Fruit fly (Drosophila melanogaster) whole organism, wandering third instar larva: ENCODE results near the gene flip.

Experiments used
- Abd-B ChIP-seq: fragments of >200 bp; optimal IDR thresholded peaks from 2 replicates; lab custom pipeline; 2017; ENCODE audit warnings: missing biosample characterization, missing genetic modification characterization
- CG32264 ChIP-seq: fragments of 200-800 bp; sonication (Bioruptor generic); optimal IDR thresholded peaks from 2 replicates; lab custom pipeline; 2016; ENCODE audit warnings: missing biosample characterization, missing genetic modification characterization
- Dfd ChIP-seq: fragments of >200 bp; optimal IDR thresholded peaks from 2 replicates; lab custom pipeline; 2017; ENCODE audit warnings: missing biosample characterization, missing genetic modification characterization
- Dif ChIP-seq: fragments of 200-275, 200-300 bp; sonication (Bioruptor generic); optimal IDR thresholded peaks from 2 replicates; lab custom pipeline; 2018; ENCODE audit warnings: missing biosample characterization, missing genetic modification characterization; ENCODE audit not compliant: partially characterized antibody
- GATAd ChIP-seq: sonication (Bioruptor generic); optimal IDR thresholded peaks from 2 replicates; lab custom pipeline; 2016; ENCODE audit warnings: missing biosample characterization, missing genetic modification characterization
- HLH106 ChIP-seq: fragments of 200-800 bp; optimal IDR thresholded peaks from 3 replicates; lab custom pipeline; 2019; ENCODE audit warnings: missing biosample characterization, mild to moderate bottlenecking, missing genetic modification characterization, moderate library complexity
- Hnf4 ChIP-seq: fragments of 200-800 bp; sonication (Bioruptor generic); optimal IDR thresholded peaks from 2 replicates; lab custom pipeline; 2016; ENCODE audit warnings: missing biosample characterization, mild to moderate bottlenecking, missing genetic modification characterization
- Hr83 ChIP-seq: fragments of 200-300 bp; sonication (Bioruptor generic); optimal IDR thresholded peaks from 2 replicates; lab custom pipeline; 2016; ENCODE audit warnings: missing biosample characterization, mild to moderate bottlenecking, missing genetic modification characterization, moderate library complexity; ENCODE audit not compliant: poor library complexity, severe bottlenecking
- Jra ChIP-seq: sonication (Bioruptor generic); optimal IDR thresholded peaks from 2 replicates; lab custom pipeline; 2016; ENCODE audit warnings: missing biosample characterization, missing genetic modification characterization
- Mio ChIP-seq: sonication (Bioruptor generic); optimal IDR thresholded peaks from 2 replicates; lab custom pipeline; 2016; ENCODE audit warnings: missing biosample characterization, missing genetic modification characterization
- Myc ChIP-seq: fragments of >200 bp; optimal IDR thresholded peaks from 2 replicates; lab custom pipeline; 2017
- N ChIP-seq: fragments of >200 bp; optimal IDR thresholded peaks from 2 replicates; lab custom pipeline; 2018; ENCODE audit warnings: missing biosample characterization, missing external identifiers, missing genetic modification characterization
- Rel ChIP-seq, 2 experiments: fragments of 200-800 bp; sonication (Bioruptor generic) in 1 of 2; optimal IDR thresholded peaks; 2 replicates in 1 of 2; 3 replicates in 1 of 2; lab custom pipeline; 2016 to 2019; ENCODE audit warnings: mild to moderate bottlenecking in 2 of 2, missing biosample characterization in 2 of 2, missing genetic modification characterization in 2 of 2, moderate library complexity in 1 of 2
- Sp1 ChIP-seq: fragments of 200-800 bp; sonication (Bioruptor generic); optimal IDR thresholded peaks from 3 replicates; lab custom pipeline; 2019; ENCODE audit warnings: missing biosample characterization, mild to moderate bottlenecking, missing genetic modification characterization, moderate library complexity
- Vsx2 ChIP-seq: fragments of 200-300, 225-300 bp; sonication (Bioruptor generic); optimal IDR thresholded peaks from 2 replicates; lab custom pipeline; 2018; ENCODE audit warnings: missing biosample characterization, missing genetic modification characterization; ENCODE audit not compliant: partially characterized antibody
- br ChIP-seq: fragments of 200-800 bp; sonication (Bioruptor generic); optimal IDR thresholded peaks from 2 replicates; lab custom pipeline; 2016; ENCODE audit warnings: missing biosample characterization, missing genetic modification characterization
- dl ChIP-seq, 2 experiments: fragments of 175-275, 200-275 bp in 1 of 2; fragments of 200-275 bp in 1 of 2; sonication (Bioruptor generic); optimal IDR thresholded peaks; lab custom pipeline; 2018; ENCODE audit warnings: mild to moderate bottlenecking in 2 of 2, missing biosample characterization in 2 of 2, missing genetic modification characterization in 2 of 2, moderate library complexity in 2 of 2; ENCODE audit not compliant: partially characterized antibody in 2 of 2, insufficient read depth in 1 of 2
- dmrt93B ChIP-seq: fragments of 200-800 bp; sonication (Bioruptor generic); optimal IDR thresholded peaks from 2 replicates; lab custom pipeline; 2018; ENCODE audit warnings: missing biosample characterization, mild to moderate bottlenecking, missing genetic modification characterization
- fru ChIP-seq: fragments of 200-800 bp; sonication (Bioruptor generic); optimal IDR thresholded peaks from 3 replicates; lab custom pipeline; 2016; ENCODE audit warnings: missing biosample characterization, mild to moderate bottlenecking, missing genetic modification characterization
- h ChIP-seq: fragments of 200-800 bp; sonication (Bioruptor generic); optimal IDR thresholded peaks from 3 replicates; lab custom pipeline; 2016; ENCODE audit warnings: missing biosample characterization, mild to moderate bottlenecking, missing genetic modification characterization
- jim ChIP-seq: fragments of 175-275, 200-325 bp; sonication (Bioruptor generic); optimal IDR thresholded peaks from 2 replicates; lab custom pipeline; 2016; ENCODE audit warnings: missing biosample characterization, mild to moderate bottlenecking, missing genetic modification characterization
- lola ChIP-seq: fragments of >200 bp; optimal IDR thresholded peaks from 2 replicates; lab custom pipeline; 2017; ENCODE audit warnings: missing biosample characterization, missing genetic modification characterization
- pan ChIP-seq: fragments of >200 bp; optimal IDR thresholded peaks from 2 replicates; lab custom pipeline; 2017
- psq ChIP-seq: fragments of 200-800 bp; sonication (Bioruptor generic); optimal IDR thresholded peaks from 3 replicates; lab custom pipeline; 2017; ENCODE audit warnings: missing biosample characterization, mild to moderate bottlenecking, missing genetic modification characterization, moderate library complexity
- rgr ChIP-seq: fragments of 200-800 bp; sonication (Bioruptor generic); optimal IDR thresholded peaks from 3 replicates; lab custom pipeline; 2016; ENCODE audit warnings: missing biosample characterization, mild to moderate bottlenecking, missing genetic modification characterization
- sage ChIP-seq: fragments of 200-800 bp; sonication (Bioruptor generic); optimal IDR thresholded peaks from 2 replicates; lab custom pipeline; 2016; ENCODE audit warnings: missing biosample characterization, mild to moderate bottlenecking, missing genetic modification characterization
- sv ChIP-seq: fragments of 200-800 bp; sonication (Bioruptor generic); optimal IDR thresholded peaks from 3 replicates; lab custom pipeline; 2016; ENCODE audit warnings: missing biosample characterization, missing genetic modification characterization
- tai ChIP-seq: sonication (Bioruptor generic); optimal IDR thresholded peaks from 2 replicates; lab custom pipeline; 2016; ENCODE audit warnings: missing biosample characterization, missing genetic modification characterization
- usp ChIP-seq: fragments of >200 bp; optimal IDR thresholded peaks from 2 replicates; lab custom pipeline; 2017; ENCODE audit warnings: missing biosample characterization, missing genetic modification characterization
- woc ChIP-seq: sonication (Bioruptor generic); optimal IDR thresholded peaks from 2 replicates; lab custom pipeline; 2016; ENCODE audit warnings: missing biosample characterization, mild to moderate bottlenecking, missing genetic modification characterization

Gene flip

dm6 chr3R:4242209-4242887 lies 35.4 kb downstream of the flip start, which contains the start of gene CG14642:
CG14642 (minus strand) TSS chr3R:4242717.
- no peak for TF ChIP-seq dmrt93B
- TF ChIP-seq Jra (GFP tag; lab: Kevin White, UChicago): no peak
- TF ChIP-seq HLH106 (tag; lab: Kevin White, UChicago): no peak
- TF ChIP-seq Rel (GFP tag; optimal IDR thresholded peaks at IDR 0.05; lab: Kevin White, UChicago): no peak
- peak; percentile 47 for TF ChIP-seq Rel (tag; optimal IDR thresholded peaks at IDR 0.05; lab: Kevin White, UChicago)
- TF ChIP-seq Mio: no peak
- peak; percentile 99 for TF ChIP-seq Dfd (GFP tag; lab: Kevin White, UChicago)
- TF ChIP-seq jim: no peak
- TF ChIP-seq tai: no peak
- no peak for TF ChIP-seq Myc

dm6 chr3R:4241776-4242175 lies 36.0 kb downstream of the flip start:
- TF ChIP-seq sage (GFP tag; lab: Kevin White, UChicago) (no peak), Myc (no peak), Rel (GFP tag; optimal IDR thresholded peaks at IDR 0.05; lab: Kevin White, UChicago) (no peak), Rel (tag; optimal IDR thresholded peaks at IDR 0.05; lab: Kevin White, UChicago) (no peak), Dif (GFP tag; lab: Kevin White, UChicago) (no peak), Hnf4 (GFP tag; lab: Kevin White, UChicago) (no peak), usp (GFP tag; lab: Kevin White, UChicago) (no peak), psq (no peak), Abd-B (GFP tag; lab: Kevin White, UChicago) (no peak), Hr83 (GFP tag; lab: Kevin White, UChicago) (no peak)

dm6 chr3R:4236534-4236933 lies 41.2 kb downstream of the flip start:
- TF ChIP-seq CG32264 (GFP tag; lab: Kevin White, UChicago) (no peak), rgr (GFP tag; lab: Kevin White, UChicago) (peak; percentile 5), br (GFP tag; lab: Kevin White, UChicago) (peak; percentile 40), lola (GFP tag; lab: Kevin White, UChicago) (no peak), dl (GFP tag; optimal IDR thresholded peaks at IDR 0.05; lab: Kevin White, UChicago; ENCODE audit: insufficient read depth in 1 of 2, partially characterized antibody in 2 of 2) (no peak), Dif (GFP tag; lab: Kevin White, UChicago) (peak; percentile 56), psq (no peak), Sp1 (peak; percentile 14), Dfd (GFP tag; lab: Kevin White, UChicago) (no peak), fru (GFP tag; lab: Kevin White, UChicago) (no peak), Abd-B (GFP tag; lab: Kevin White, UChicago) (no peak), HLH106 (tag; lab: Kevin White, UChicago) (no peak), h (GFP tag; lab: Kevin White, UChicago) (peak; percentile 32), Mio (no peak), Rel (GFP tag; optimal IDR thresholded peaks at IDR 0.05; lab: Kevin White, UChicago) (no peak), Rel (tag; optimal IDR thresholded peaks at IDR 0.05; lab: Kevin White, UChicago) (no peak), Hr83 (GFP tag; lab: Kevin White, UChicago) (peak; percentile 81), Jra (GFP tag; lab: Kevin White, UChicago) (peak; percentile 10)

- no peak for TF ChIP-seq GATAd (GFP tag; lab: Kevin White, UChicago)
- TF ChIP-seq Hr83 (GFP tag; lab: Kevin White, UChicago): no peak
- TF ChIP-seq tai: no peak
- no peak for TF ChIP-seq CG32264 (GFP tag; lab: Kevin White, UChicago)
- no peak for TF ChIP-seq Myc
- TF ChIP-seq Mio: no peak
- TF ChIP-seq sage (GFP tag; lab: Kevin White, UChicago): no peak
- TF ChIP-seq Sp1: no peak
- TF ChIP-seq dmrt93B: no peak
- TF ChIP-seq Rel (GFP tag; optimal IDR thresholded peaks at IDR 0.05; lab: Kevin White, UChicago): no peak
- peak; percentile 38 for TF ChIP-seq Rel (tag; optimal IDR thresholded peaks at IDR 0.05; lab: Kevin White, UChicago)
- TF ChIP-seq Vsx2: no peak
- no peak for TF ChIP-seq pan (lab: Kevin White, UChicago)
- TF ChIP-seq N (GFP tag; lab: Kevin White, UChicago): no peak
- TF ChIP-seq fru (GFP tag; lab: Kevin White, UChicago): no peak
- peak; percentile 46 for TF ChIP-seq h (GFP tag; lab: Kevin White, UChicago)
- TF ChIP-seq sv (GFP tag; lab: Kevin White, UChicago): no peak
- no peak for TF ChIP-seq psq
- no peak for TF ChIP-seq woc (GFP tag; lab: Kevin White, UChicago)
Observed at dm6 chr3R:4234991-4235553, 42.7 kb downstream of the flip start, which contains the start of gene Gel. Gel (plus strand) TSS chr3R:4235217.
